Fruit fly (Drosophila melanogaster) whole organism, pupa: ENCODE results near the gene CG14355.

Experiments
- CG14655 ChIP-seq: fragments of 200-800 bp; sonication (Bioruptor generic); optimal IDR thresholded peaks from 3 replicates; lab custom pipeline; 2017; ENCODE audit warnings: mild to moderate bottlenecking, missing biosample characterization, missing genetic modification reagents, missing genetic modification characterization
- CG15710 ChIP-seq: fragments of 200-800 bp; sonication (Bioruptor generic); optimal IDR thresholded peaks from 2 replicates; lab custom pipeline; 2018; ENCODE audit warnings: missing biosample characterization, mild to moderate bottlenecking, missing genetic modification characterization, moderate library complexity
- EcR ChIP-seq: fragments of 200-800 bp; sonication (Bioruptor generic); optimal IDR thresholded peaks from 3 replicates; lab custom pipeline; 2019; ENCODE audit warnings: missing biosample characterization, missing genetic modification characterization, mild to moderate bottlenecking, moderate library complexity, missing genetic modification reagents
- gl ChIP-seq: fragments of 200-800 bp; sonication (Bioruptor generic); optimal IDR thresholded peaks from 2 replicates; lab custom pipeline; 2018; ENCODE audit warnings: missing biosample characterization, mild to moderate bottlenecking, missing genetic modification characterization

DNA sequence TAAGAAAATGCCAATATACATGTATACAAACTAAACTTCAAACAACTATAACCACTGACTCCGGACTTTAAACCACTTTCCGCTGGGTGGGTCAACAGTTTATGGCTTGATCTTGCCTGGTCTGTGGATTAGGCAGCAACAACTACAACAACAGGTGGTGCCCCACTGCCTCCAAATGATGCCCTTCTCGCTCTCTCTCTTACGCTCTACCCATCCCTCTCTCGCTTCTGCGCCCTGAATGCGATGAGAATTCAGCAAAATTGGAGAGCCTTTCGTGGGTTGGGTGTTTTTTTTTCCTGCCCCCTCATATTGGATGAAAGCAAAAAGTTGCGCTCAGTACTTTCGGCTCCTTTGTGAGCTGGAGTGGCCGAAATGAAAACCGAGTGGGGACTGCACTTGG, 10.8 kb downstream of the CG14355 start:
- TF ChIP-seq EcR (GFP tag; lab: Kevin White, UChicago) (no peak), CG15710 (tag; lab: Kevin White, UChicago) (no peak), gl (tag; lab: Kevin White, UChicago) (no peak), CG14655 (no peak)
